Worm (Caenorhabditis elegans) whole organism, early embryonic: ENCODE results near the gene algn-11.

ENCODE experiments used
- ama-1 ChIP-seq: fragments of 150-350 bp; optimal IDR thresholded peaks from 2 replicates; lab custom pipeline; 2014
- ceh-13 ChIP-seq: fragments of 200-800 bp; sonication (Bioruptor generic); optimal IDR thresholded peaks from 2 replicates; lab custom pipeline; 2018; ENCODE audit warnings: mild to moderate bottlenecking, missing genetic modification characterization, missing compliant biosample characterization
- hmg-4 ChIP-seq: fragments of 200-800 bp; sonication (Bioruptor generic); optimal IDR thresholded peaks from 2 replicates; lab custom pipeline; 2018; ENCODE audit warnings: mild to moderate bottlenecking, missing genetic modification characterization, missing compliant biosample characterization
- hnd-1 ChIP-seq: sonication (generic microtip); optimal IDR thresholded peaks from 2 replicates; lab custom pipeline; 2016; ENCODE audit warnings: missing genetic modification characterization, missing compliant biosample characterization
- sea-1 ChIP-seq: fragments of 200-800 bp; sonication (Bioruptor generic); conservative IDR thresholded peaks from 2 replicates; pipeline ENCODE4 v1.3.6; 2022; ENCODE audit warnings: missing genetic modification characterization, missing compliant biosample characterization
- tbx-11 ChIP-seq: fragments of 200-800 bp; sonication (Bioruptor generic); IDR thresholded peaks from 2 replicates; pipeline ENCODE4 v1.3.6; 2022; ENCODE audit warnings: missing genetic modification characterization, missing compliant biosample characterization
- tbx-37 ChIP-seq: fragments of 200-800 bp; sonication (Bioruptor generic); conservative IDR thresholded peaks from 2 replicates; pipeline ENCODE4 v1.3.6; 2022; ENCODE audit warnings: missing genetic modification reagents, missing genetic modification characterization, missing compliant biosample characterization

DNA sequence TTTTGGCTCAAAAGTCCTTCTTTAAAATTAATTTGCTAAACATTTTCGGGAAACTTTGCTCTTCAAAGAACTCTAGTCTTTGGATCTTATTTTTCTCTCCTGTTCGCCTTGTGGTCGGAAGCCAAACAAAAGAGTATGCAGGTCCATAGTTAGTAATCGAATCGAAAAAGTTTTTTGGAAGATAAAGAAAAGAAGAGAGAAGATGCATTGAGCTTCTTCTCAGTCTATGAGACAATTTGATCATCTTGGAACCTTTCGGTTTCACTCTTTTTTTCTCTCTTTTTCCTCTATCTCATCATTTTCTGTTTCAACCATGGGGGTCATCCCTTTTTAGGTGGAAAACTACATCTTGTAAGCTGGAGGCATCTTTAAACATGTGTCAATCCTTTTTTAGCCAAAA, 36.7 kb downstream of the algn-11 start:
- no peak for TF ChIP-seq sea-1 (GFP tag; lab: Robert Waterston, UW)
- TF ChIP-seq hnd-1 (tag; lab: Kevin White, UChicago): no peak
- no peak for TF ChIP-seq ceh-13 (GFP tag; lab: Kevin White, UChicago)
- TF ChIP-seq tbx-11: no peak
- no peak for TF ChIP-seq ama-1
- TF ChIP-seq hmg-4 (GFP tag; lab: Kevin White, UChicago): no peak
- no peak for TF ChIP-seq tbx-37 (GFP tag; lab: Robert Waterston, UW)
